Worm (Caenorhabditis elegans): ENCODE results near the gene degl-2.
"Not testable (repeated sequence)": the region's sequence is repeated elsewhere in the genome, so short reads cannot be mapped to it uniquely, and the experiment has no call there.

Gene degl-2

ce11 chrIV:9643188-9643587 lies at the start of gene degl-2:
degl-2 (plus strand) TSS chrIV:9643488.
- TF ChIP-seq fos-1 (tag; optimal IDR thresholded peaks at IDR 0.05) (no peak), lin-13 (GFP tag; optimal IDR thresholded peaks at IDR 0.05) (no peak), snpc-4 (tag; optimal IDR thresholded peaks at IDR 0.05) (no peak), aly-2 (tag; optimal IDR thresholded peaks at IDR 0.05) (no peak), ztf-1 (GFP tag; conservative IDR thresholded peaks at IDR 0.05) (no peak), alr-1 (tag; optimal IDR thresholded peaks at IDR 0.05) (no peak), unc-55 (GFP tag; optimal IDR thresholded peaks at IDR 0.05) (no peak), nhr-129 (tag; optimal IDR thresholded peaks at IDR 0.05) (no peak), peb-1 (tag; optimal IDR thresholded peaks at IDR 0.05) (no peak), nhr-21 (tag; optimal IDR thresholded peaks at IDR 0.05) (no peak), ceh-82 (tag; optimal IDR thresholded peaks at IDR 0.05) (no peak), sma-9 (GFP tag; optimal IDR thresholded peaks at IDR 0.05) (no peak), sma-9 (tag; optimal IDR thresholded peaks at IDR 0.05) (no peak), crh-2 (tag; optimal IDR thresholded peaks at IDR 0.05) (no peak), nhr-23 (tag; optimal IDR thresholded peaks at IDR 0.05) (no peak), ceh-16 (tag; optimal IDR thresholded peaks at IDR 0.05) (no peak), dmd-4 (tag; optimal IDR thresholded peaks at IDR 0.05) (no peak), nhr-11 (tag; optimal IDR thresholded peaks at IDR 0.05) (no peak), ZK546.5 (tag; optimal IDR thresholded peaks at IDR 0.05) (no peak), C34F6.9 (tag; optimal IDR thresholded peaks at IDR 0.05) (no peak)

- not testable (repeated sequence) for TF ChIP-seq F13H6.1, zag-1, ztf-11 (tag; optimal IDR thresholded peaks at IDR 0.05)
These were observed 47.4 kb upstream of the degl-2 start, which contains the start of the genes F27C8.3 and F27C8.2 for ce11 chrIV:9595779-9596406. F27C8.3 (minus strand) TSS chrIV:9595879. F27C8.2 (plus strand) TSS chrIV:9596356.

- no peak for TF ChIP-seq mbf-1 (tag; optimal IDR thresholded peaks at IDR 0.05)
- no peak for TF ChIP-seq nhr-11 (tag; optimal IDR thresholded peaks at IDR 0.05)
- no peak for TF ChIP-seq unc-62 (GFP tag; optimal IDR thresholded peaks at IDR 0.05)
- no peak for TF ChIP-seq fos-1 (tag; optimal IDR thresholded peaks at IDR 0.05)
- TF ChIP-seq nhr-6 (tag; optimal IDR thresholded peaks at IDR 0.05), result no peak
- no peak for TF ChIP-seq C34F6.9 (tag; optimal IDR thresholded peaks at IDR 0.05)
- no peak for TF ChIP-seq unc-39 (tag; optimal IDR thresholded peaks at IDR 0.05)
- no peak for TF ChIP-seq mab-5 (tag; optimal IDR thresholded peaks at IDR 0.05)
- no peak for TF ChIP-seq aly-2 (tag; optimal IDR thresholded peaks at IDR 0.05)
- no peak for TF ChIP-seq ztf-11 (tag; optimal IDR thresholded peaks at IDR 0.05)
- no peak for TF ChIP-seq alr-1 (tag; optimal IDR thresholded peaks at IDR 0.05)
- TF ChIP-seq skn-1 (tag; optimal IDR thresholded peaks at IDR 0.05), result no peak
- TF ChIP-seq nhr-77 (tag; optimal IDR thresholded peaks at IDR 0.05), result no peak
These were observed 41.7 kb upstream of the degl-2 start, which contains the start of gene aat-1 for ce11 chrIV:9601595-9601994. aat-1 (minus strand) TSS chrIV:9601695.

ce11 chrIV:9607945-9608344 lies 35.3 kb upstream of the degl-2 start:
- TF ChIP-seq unc-62 (GFP tag; optimal IDR thresholded peaks at IDR 0.05) (no peak), ceh-16 (tag; optimal IDR thresholded peaks at IDR 0.05) (peak; percentile 39), elt-1 (tag; optimal IDR thresholded peaks at IDR 0.05) (no peak)

DNA sequence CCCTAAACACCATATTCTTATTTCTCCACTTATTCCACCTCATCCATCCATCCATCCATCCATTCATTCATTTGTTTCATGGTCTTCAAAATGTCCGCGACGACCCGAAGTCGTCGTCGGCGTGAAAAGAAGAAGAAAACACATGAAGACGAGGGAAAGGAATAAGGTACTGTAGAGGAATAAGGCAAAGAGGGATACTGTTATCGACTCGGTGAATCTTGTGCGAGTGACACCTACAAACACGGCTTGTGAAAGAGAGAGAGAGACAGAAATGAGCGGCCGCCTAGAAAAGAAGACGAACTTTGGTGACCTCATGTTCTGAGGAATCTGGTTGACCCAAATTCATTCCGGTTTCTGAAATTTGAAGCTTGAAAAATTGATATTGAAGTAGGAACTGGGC lies 34.2 kb upstream of the degl-2 start:
- TF ChIP-seq skn-1 (tag; optimal IDR thresholded peaks at IDR 0.05) (no peak), crh-2 (tag; optimal IDR thresholded peaks at IDR 0.05) (no peak), sma-3 (GFP tag; optimal IDR thresholded peaks at IDR 0.05) (no peak), F13H6.1 (tag; optimal IDR thresholded peaks at IDR 0.05) (no peak), lin-13 (GFP tag; optimal IDR thresholded peaks at IDR 0.05) (no peak), elt-1 (tag; optimal IDR thresholded peaks at IDR 0.05) (peak; percentile 40)

- TF ChIP-seq lin-13 (GFP tag; optimal IDR thresholded peaks at IDR 0.05), result no peak
- peak; percentile 37 for TF ChIP-seq crh-2 (tag; optimal IDR thresholded peaks at IDR 0.05)
- TF ChIP-seq ZK546.5 (tag; optimal IDR thresholded peaks at IDR 0.05), result no peak
- TF ChIP-seq elt-1 (tag; optimal IDR thresholded peaks at IDR 0.05), result peak; percentile 26
- no peak for TF ChIP-seq elt-3 (tag; optimal IDR thresholded peaks at IDR 0.05)
These were observed 32.4 kb upstream of the degl-2 start for ce11 chrIV:9610923-9611322.

Data from whole organism, L2 larva.